Fruit fly (Drosophila melanogaster): ENCODE results near the gene CG32240.

- no peak for TF ChIP-seq ttk (optimal IDR thresholded peaks at IDR 0.05)
- TF ChIP-seq insv (optimal IDR thresholded peaks at IDR 0.05) = no peak
- TF ChIP-seq Sin3A (optimal IDR thresholded peaks at IDR 0.05) = no peak
- no peak for TF ChIP-seq h (optimal IDR thresholded peaks at IDR 0.05)
These were observed 12.2 kb upstream of the CG32240 start for dm6 chr3L:4393642-4394041.

Measured in Kc167 (cell line).